Worm (Caenorhabditis elegans): ENCODE data around the gene srh-290.

The srh-290 gene

ce11 chrV:17795655-17796054, 5.4 kb downstream of the srh-290 start, which contains the start of gene srh-288:
Gene srh-288 (minus strand): TSS chrV:17795755.
- no peak for TF ChIP-seq sma-9 (GFP tag; optimal IDR thresholded peaks at IDR 0.05)
- TF ChIP-seq sma-9 (tag; optimal IDR thresholded peaks at IDR 0.05) = no peak
- TF ChIP-seq ceh-16 (tag; optimal IDR thresholded peaks at IDR 0.05) = no peak
- TF ChIP-seq R02D3.7 (tag; optimal IDR thresholded peaks at IDR 0.05) = no peak
- no peak for TF ChIP-seq mbf-1 (tag; optimal IDR thresholded peaks at IDR 0.05)
- no peak for TF ChIP-seq ztf-11 (tag; optimal IDR thresholded peaks at IDR 0.05)
- TF ChIP-seq nhr-129 (tag; optimal IDR thresholded peaks at IDR 0.05) = no peak
- no peak for TF ChIP-seq gmeb-1 (tag; optimal IDR thresholded peaks at IDR 0.05)
- no peak for TF ChIP-seq mdl-1 (tag; optimal IDR thresholded peaks at IDR 0.05)
- TF ChIP-seq blmp-1 (tag; optimal IDR thresholded peaks at IDR 0.05; ENCODE audit: insufficient read depth) = no peak
- no peak for TF ChIP-seq nhr-23 (tag; optimal IDR thresholded peaks at IDR 0.05)
- TF ChIP-seq ZK546.5 (tag; optimal IDR thresholded peaks at IDR 0.05) = no peak
- TF ChIP-seq unc-62 (GFP tag; optimal IDR thresholded peaks at IDR 0.05) = no peak
- TF ChIP-seq ztf-1 (GFP tag; conservative IDR thresholded peaks at IDR 0.05) = no peak
- TF ChIP-seq ceh-82 (tag; optimal IDR thresholded peaks at IDR 0.05) = no peak
- TF ChIP-seq lsy-2 (tag; optimal IDR thresholded peaks at IDR 0.05) = no peak
- no peak for TF ChIP-seq Y55F3AM.14 (GFP tag; optimal IDR thresholded peaks at IDR 0.05)

- no peak for TF ChIP-seq ama-1 (optimal IDR thresholded peaks at IDR 0.05)
- TF ChIP-seq elt-3 (tag; optimal IDR thresholded peaks at IDR 0.05) = no peak
- TF ChIP-seq gmeb-1 (tag; optimal IDR thresholded peaks at IDR 0.05) = no peak
- no peak for TF ChIP-seq ZK546.5 (tag; optimal IDR thresholded peaks at IDR 0.05)
- TF ChIP-seq ztf-11 (tag; optimal IDR thresholded peaks at IDR 0.05) = no peak
- no peak for TF ChIP-seq nhr-25 (tag; optimal IDR thresholded peaks at IDR 0.05)
- no peak for TF ChIP-seq ceh-82 (tag; optimal IDR thresholded peaks at IDR 0.05)
- no peak for TF ChIP-seq ceh-16 (tag; optimal IDR thresholded peaks at IDR 0.05)
Measured at ce11 chrV:17798789-17799188, 8.5 kb downstream of the srh-290 start, which contains the start of gene srx-18. Gene srx-18 (minus strand): TSS chrV:17798889.

ce11 chrV:17800538-17800937, 10.2 kb downstream of the srh-290 start, which contains the start of gene srh-287:
Gene srh-287 (plus strand): TSS chrV:17800838.
- TF ChIP-seq aly-2 (tag; optimal IDR thresholded peaks at IDR 0.05) (no peak), gmeb-1 (tag; optimal IDR thresholded peaks at IDR 0.05) (no peak), ceh-82 (tag; optimal IDR thresholded peaks at IDR 0.05) (no peak), ztf-4 (tag; optimal IDR thresholded peaks at IDR 0.05) (no peak), crh-2 (tag; optimal IDR thresholded peaks at IDR 0.05) (no peak), lin-39 (tag; optimal IDR thresholded peaks at IDR 0.05) (no peak), alr-1 (tag; optimal IDR thresholded peaks at IDR 0.05) (no peak), unc-39 (tag; optimal IDR thresholded peaks at IDR 0.05) (no peak), sma-3 (GFP tag; optimal IDR thresholded peaks at IDR 0.05) (no peak), nhr-77 (tag; optimal IDR thresholded peaks at IDR 0.05) (no peak), lsy-2 (tag; optimal IDR thresholded peaks at IDR 0.05) (no peak), lin-13 (GFP tag; optimal IDR thresholded peaks at IDR 0.05) (no peak), ztf-11 (tag; optimal IDR thresholded peaks at IDR 0.05) (no peak), zag-1 (tag; optimal IDR thresholded peaks at IDR 0.05) (no peak), mdl-1 (tag; optimal IDR thresholded peaks at IDR 0.05) (no peak), C34F6.9 (tag; optimal IDR thresholded peaks at IDR 0.05) (no peak), fos-1 (tag; optimal IDR thresholded peaks at IDR 0.05) (no peak), lin-11 (tag; optimal IDR thresholded peaks at IDR 0.05) (no peak)

- TF ChIP-seq nhr-23 (tag; optimal IDR thresholded peaks at IDR 0.05) = no peak
- no peak for TF ChIP-seq sma-3 (GFP tag; optimal IDR thresholded peaks at IDR 0.05)
- no peak for TF ChIP-seq C34F6.9 (tag; optimal IDR thresholded peaks at IDR 0.05)
- no peak for TF ChIP-seq elt-1 (tag; optimal IDR thresholded peaks at IDR 0.05)
- no peak for TF ChIP-seq ceh-82 (tag; optimal IDR thresholded peaks at IDR 0.05)
- no peak for TF ChIP-seq nhr-237 (tag; optimal IDR thresholded peaks at IDR 0.05)
Measured at ce11 chrV:17802519-17802918, 12.2 kb downstream of the srh-290 start, which contains the start of the genes Y94A7B.11 and srh-292. Gene Y94A7B.11 (minus strand): TSS chrV:17802619. Gene srh-292 (plus strand): TSS chrV:17802769.

- TF ChIP-seq ceh-82 (tag; optimal IDR thresholded peaks at IDR 0.05) (no peak), nhr-10 (tag; optimal IDR thresholded peaks at IDR 0.05) (no peak), aly-2 (tag; optimal IDR thresholded peaks at IDR 0.05) (no peak), alr-1 (tag; optimal IDR thresholded peaks at IDR 0.05) (no peak), crh-2 (tag; optimal IDR thresholded peaks at IDR 0.05) (no peak), dmd-4 (tag; optimal IDR thresholded peaks at IDR 0.05) (no peak), nhr-77 (tag; optimal IDR thresholded peaks at IDR 0.05) (no peak), mab-5 (tag; optimal IDR thresholded peaks at IDR 0.05) (no peak), zag-1 (tag; optimal IDR thresholded peaks at IDR 0.05) (no peak), blmp-1 (tag; optimal IDR thresholded peaks at IDR 0.05; ENCODE audit: insufficient read depth) (no peak), nhr-23 (tag; optimal IDR thresholded peaks at IDR 0.05) (no peak), ceh-16 (tag; optimal IDR thresholded peaks at IDR 0.05) (no peak), nhr-129 (tag; optimal IDR thresholded peaks at IDR 0.05) (no peak), Y55F3AM.14 (GFP tag; optimal IDR thresholded peaks at IDR 0.05) (no peak), C34F6.9 (tag; optimal IDR thresholded peaks at IDR 0.05) (no peak), lsy-2 (tag; optimal IDR thresholded peaks at IDR 0.05) (no peak), unc-55 (GFP tag; optimal IDR thresholded peaks at IDR 0.05) (no peak), sma-9 (GFP tag; optimal IDR thresholded peaks at IDR 0.05) (no peak), sma-9 (tag; optimal IDR thresholded peaks at IDR 0.05) (no peak), unc-62 (GFP tag; optimal IDR thresholded peaks at IDR 0.05) (no peak), elt-3 (tag; optimal IDR thresholded peaks at IDR 0.05) (no peak)
Measured at ce11 chrV:17805323-17805722, 15.0 kb downstream of the srh-290 start, which contains the start of gene srh-291. Gene srh-291 (plus strand): TSS chrV:17805623.

All from whole organism, L2 larva.